Worm (Caenorhabditis elegans) whole organism, late embryonic: ENCODE data around the gene aqp-3.
A peak's percentile ranks its signal among the peaks of the same experiment; 100 is the strongest.

ENCODE experiments used
- C08G9.2 ChIP-seq: sonication (generic microtip); optimal IDR thresholded peaks from 2 replicates; lab custom pipeline; 2016; ENCODE audit warnings: mild to moderate bottlenecking, missing genetic modification characterization, moderate library complexity, missing compliant biosample characterization
- K09A11.1 ChIP-seq: sonication (generic microtip); optimal IDR thresholded peaks from 2 replicates; lab custom pipeline; 2017; ENCODE audit warnings: antibody characterized with exemption, mild to moderate bottlenecking, missing genetic modification characterization, missing compliant biosample characterization; ENCODE audit not compliant: insufficient read depth
- Y22D7AL.16 ChIP-seq: sonication (generic microtip); optimal IDR thresholded peaks from 2 replicates; lab custom pipeline; 2016; ENCODE audit warnings: missing genetic modification characterization, missing compliant biosample characterization
- ahr-1 ChIP-seq: sonication (generic microtip); optimal IDR thresholded peaks from 2 replicates; lab custom pipeline; 2016; ENCODE audit warnings: missing genetic modification characterization, missing compliant biosample characterization
- ama-1 ChIP-seq: fragments of 150-350 bp; optimal IDR thresholded peaks from 2 replicates; lab custom pipeline; 2014
- ceh-22 ChIP-seq: sonication (generic microtip); optimal IDR thresholded peaks from 2 replicates; lab custom pipeline; 2017; ENCODE audit warnings: missing biosample characterization, missing genetic modification characterization
- ceh-31 ChIP-seq: sonication (generic microtip); optimal IDR thresholded peaks from 2 replicates; lab custom pipeline; 2016; ENCODE audit warnings: missing genetic modification characterization, missing compliant biosample characterization
- ceh-34 ChIP-seq: sonication (generic microtip); optimal IDR thresholded peaks from 2 replicates; lab custom pipeline; 2016; ENCODE audit warnings: mild to moderate bottlenecking, missing genetic modification characterization, missing compliant biosample characterization
- ceh-48 ChIP-seq: sonication (generic microtip); optimal IDR thresholded peaks from 2 replicates; lab custom pipeline; 2016; ENCODE audit warnings: missing genetic modification characterization, inconsistent platforms, missing compliant biosample characterization
- ceh-6 ChIP-seq: fragments of 200-800 bp; sonication (Bioruptor generic); optimal IDR thresholded peaks from 2 replicates; lab custom pipeline; 2018; ENCODE audit warnings: mild to moderate bottlenecking, missing genetic modification characterization, missing compliant biosample characterization
- che-1 ChIP-seq: sonication (generic microtip); optimal IDR thresholded peaks from 2 replicates; lab custom pipeline; 2016; ENCODE audit warnings: mild to moderate bottlenecking, missing genetic modification characterization, missing compliant biosample characterization
- dve-1 ChIP-seq: sonication (generic microtip); optimal IDR thresholded peaks from 2 replicates; lab custom pipeline; 2017; ENCODE audit warnings: antibody characterized with exemption, mild to moderate bottlenecking, missing genetic modification characterization, missing compliant biosample characterization
- elt-2 ChIP-seq: sonication (generic microtip); optimal IDR thresholded peaks from 2 replicates; lab custom pipeline; 2016; ENCODE audit warnings: missing genetic modification reagents, missing genetic modification characterization, missing compliant biosample characterization
- elt-4 ChIP-seq: sonication (generic microtip); optimal IDR thresholded peaks from 2 replicates; lab custom pipeline; 2016; ENCODE audit warnings: missing genetic modification characterization, missing compliant biosample characterization
- eyg-1 ChIP-seq: sonication (generic microtip); optimal IDR thresholded peaks from 2 replicates; lab custom pipeline; 2016; ENCODE audit warnings: missing genotype, missing genetic modification characterization, missing compliant biosample characterization
- fkh-6 ChIP-seq: sonication (generic microtip); optimal IDR thresholded peaks from 2 replicates; lab custom pipeline; 2016; ENCODE audit warnings: missing genetic modification characterization, missing compliant biosample characterization
- hlh-13 ChIP-seq: fragments of 200-800 bp; sonication (Bioruptor generic); optimal IDR thresholded peaks from 2 replicates; lab custom pipeline; 2018; ENCODE audit warnings: mild to moderate bottlenecking, missing genetic modification characterization, missing compliant biosample characterization
- hlh-15 ChIP-seq: sonication (generic microtip); optimal IDR thresholded peaks from 2 replicates; lab custom pipeline; 2016; ENCODE audit warnings: missing genetic modification characterization, missing compliant biosample characterization
- hlh-30 ChIP-seq: sonication (generic microtip); optimal IDR thresholded peaks from 2 replicates; lab custom pipeline; 2017; ENCODE audit warnings: antibody characterized with exemption, missing genetic modification characterization, missing compliant biosample characterization; ENCODE audit not compliant: insufficient read depth
- hlh-8 ChIP-seq: sonication (generic microtip); optimal IDR thresholded peaks from 2 replicates; lab custom pipeline; 2016; ENCODE audit warnings: missing genotype, missing genetic modification characterization, missing compliant biosample characterization
- lim-6 ChIP-seq: sonication (generic microtip); optimal IDR thresholded peaks from 2 replicates; lab custom pipeline; 2016; ENCODE audit warnings: missing genetic modification characterization, missing compliant biosample characterization
- madf-2 ChIP-seq: sonication (generic microtip); optimal IDR thresholded peaks from 2 replicates; lab custom pipeline; 2017; ENCODE audit warnings: missing genetic modification characterization, missing compliant biosample characterization
- nhr-232 ChIP-seq: sonication (generic microtip); optimal IDR thresholded peaks from 2 replicates; lab custom pipeline; 2016; ENCODE audit warnings: missing genetic modification characterization, missing compliant biosample characterization
- npax-4 ChIP-seq: sonication (generic microtip); optimal IDR thresholded peaks from 2 replicates; lab custom pipeline; 2016; ENCODE audit warnings: missing genetic modification characterization, missing compliant biosample characterization
- pag-3 ChIP-seq: sonication (generic microtip); optimal IDR thresholded peaks from 2 replicates; lab custom pipeline; 2016; ENCODE audit warnings: missing compliant biosample characterization, missing genetic modification characterization, borderline replicate concordance
- pat-9 ChIP-seq: fragments of 200-800 bp; sonication (Bioruptor generic); optimal IDR thresholded peaks from 2 replicates; lab custom pipeline; 2018; ENCODE audit warnings: mild to moderate bottlenecking, missing genetic modification characterization, moderate library complexity, missing compliant biosample characterization
- pros-1 ChIP-seq: fragments of 150-350 bp; optimal IDR thresholded peaks from 2 replicates; lab custom pipeline; 2014; ENCODE audit warnings: missing biosample characterization, missing genetic modification reagents, missing genetic modification characterization
- rnt-1 ChIP-seq: sonication (generic microtip); optimal IDR thresholded peaks from 2 replicates; lab custom pipeline; 2016; ENCODE audit warnings: missing genetic modification characterization, missing compliant biosample characterization
- sox-2 ChIP-seq: fragments of 200-800 bp; sonication (Bioruptor generic); IDR thresholded peaks from 2 replicates; pipeline ENCODE4 v1.3.6; 2022; ENCODE audit warnings: missing genetic modification reagents, missing genetic modification characterization, missing compliant biosample characterization
- syd-9 ChIP-seq: sonication (generic microtip); optimal IDR thresholded peaks from 2 replicates; lab custom pipeline; 2016; ENCODE audit warnings: mild to moderate bottlenecking, missing genetic modification characterization, moderate library complexity, missing compliant biosample characterization
- unc-3 ChIP-seq, 2 experiments: fragments of 200-800 bp in 1 of 2; sonication (Bioruptor generic) in 1 of 2; sonication (generic microtip) in 1 of 2; conservative IDR thresholded peaks in 1 of 2; optimal IDR thresholded peaks in 1 of 2; 2 replicates each; pipeline versions ENCODE4 v1.3.6 to Lab custom; 2016 to 2022; ENCODE audit warnings: missing compliant biosample characterization in 2 of 2, missing genetic modification characterization in 2 of 2, missing genetic modification reagents in 1 of 2
- unc-42 ChIP-seq: sonication (generic microtip); optimal IDR thresholded peaks from 2 replicates; lab custom pipeline; 2016; ENCODE audit warnings: missing genotype, missing genetic modification characterization, missing compliant biosample characterization
- ztf-16 ChIP-seq: sonication (generic microtip); optimal IDR thresholded peaks from 2 replicates; lab custom pipeline; 2017; ENCODE audit warnings: missing genetic modification characterization, missing compliant biosample characterization

aqp-3 gene

ce11 chrIV:11008996-11009395 lies 42.7 kb upstream of the aqp-3 start, which contains the start of gene F13H10.6:
F13H10.6 (plus strand) TSS chrIV:11009296.
- TF ChIP-seq npax-4 (tag; lab: Kevin White, UChicago) (no peak), rnt-1 (no peak)

- TF ChIP-seq ahr-1 (tag; lab: Kevin White, UChicago) (no peak), hlh-30 (peak; percentile 20)
Measured at ce11 chrIV:11008255-11008654, 42.0 kb upstream of the aqp-3 start.

ce11 chrIV:11006868-11007267 lies 40.6 kb upstream of the aqp-3 start:
- TF ChIP-seq nhr-232 (tag; lab: Kevin White, UChicago), result no peak
- TF ChIP-seq unc-42 (tag; lab: Kevin White, UChicago), result no peak
- no peak for TF ChIP-seq hlh-8 (tag; lab: Kevin White, UChicago)
- TF ChIP-seq ztf-16 (tag; lab: Kevin White, UChicago), result no peak
- no peak for TF ChIP-seq madf-2 (tag; lab: Kevin White, UChicago)
- TF ChIP-seq fkh-6 (tag; lab: Kevin White, UChicago), result no peak
- no peak for TF ChIP-seq pag-3 (tag; lab: Kevin White, UChicago)
- no peak for TF ChIP-seq pros-1 (tag; lab: Kevin White, UChicago)
- TF ChIP-seq ahr-1 (tag; lab: Kevin White, UChicago), result no peak
- TF ChIP-seq pat-9, result no peak
- no peak for TF ChIP-seq ceh-31 (tag; lab: Kevin White, UChicago)
- no peak for TF ChIP-seq elt-2
- TF ChIP-seq ceh-48 (tag; lab: Kevin White, UChicago), result no peak
- no peak for TF ChIP-seq ceh-6 (GFP tag; lab: Kevin White, UChicago)
- TF ChIP-seq hlh-30, result no peak

ce11 chrIV:11006383-11006782 lies 40.1 kb upstream of the aqp-3 start:
- TF ChIP-seq ahr-1 (tag; lab: Kevin White, UChicago), result no peak
- peak; percentile 69 for TF ChIP-seq ceh-34
- TF ChIP-seq Y22D7AL.16 (tag; lab: Kevin White, UChicago), result no peak

ce11 chrIV:11004273-11004672 lies 38.0 kb upstream of the aqp-3 start, which contains the start of gene F13H10.1:
F13H10.1 (plus strand) TSS chrIV:11004573.
- TF ChIP-seq che-1 (tag; lab: Kevin White, UChicago) (no peak), lim-6 (tag; lab: Kevin White, UChicago) (no peak), ceh-31 (tag; lab: Kevin White, UChicago) (no peak), elt-4 (tag; lab: Kevin White, UChicago) (no peak), ztf-16 (tag; lab: Kevin White, UChicago) (no peak), C08G9.2 (tag; lab: Kevin White, UChicago) (no peak), K09A11.1 (tag; lab: Kevin White, UChicago) (no peak), Y22D7AL.16 (tag; lab: Kevin White, UChicago) (no peak), syd-9 (tag; lab: Kevin White, UChicago) (no peak), ahr-1 (tag; lab: Kevin White, UChicago) (no peak), hlh-13 (GFP tag; lab: Kevin White, UChicago) (no peak), dve-1 (no peak), eyg-1 (no peak), unc-3 (GFP tag; conservative IDR thresholded peaks at IDR 0.05; lab: Robert Waterston, UW) (no peak), unc-3 (tag; optimal IDR thresholded peaks at IDR 0.05; lab: Kevin White, UChicago) (no peak), pros-1 (tag; lab: Kevin White, UChicago) (no peak), ama-1 (lab: Kevin White, UChicago) (no peak), hlh-15 (tag; lab: Kevin White, UChicago) (no peak), sox-2 (GFP tag; lab: Robert Waterston, UW) (no peak), ceh-22 (no peak)
